Worm (Caenorhabditis elegans) whole organism, L4 larva: ENCODE results near the gene W06A7.4.
A peak's percentile ranks its signal among the peaks of the same experiment; 100 is the strongest.

Experiments
- D1046.2 ChIP-seq: fragments of 200-800 bp; sonication (Bioruptor generic); IDR thresholded peaks from 2 replicates; pipeline ENCODE4 v1.3.6; 2022; ENCODE audit warnings: missing genetic modification characterization, missing compliant biosample characterization
- T26A8.4 ChIP-seq: fragments of 200-800 bp; sonication (Bioruptor generic); IDR thresholded peaks from 2 replicates; pipeline ENCODE4 v1.3.6; 2022; ENCODE audit warnings: missing genetic modification characterization, missing compliant biosample characterization
- Y5F2A.4 ChIP-seq: fragments of 200-800 bp; sonication (Bioruptor generic); optimal IDR thresholded peaks from 2 replicates; lab custom pipeline; 2018; ENCODE audit warnings: mild to moderate bottlenecking, missing genetic modification characterization, missing compliant biosample characterization
- aha-1 ChIP-seq: fragments of 150-350 bp; peaks from one replicate; lab custom pipeline; 2014; ENCODE audit warnings: missing biosample characterization, missing genetic modification characterization
- ceh-20 ChIP-seq: fragments of 200-800 bp; sonication (Bioruptor generic); IDR thresholded peaks from 2 replicates; pipeline ENCODE4 v1.3.6; 2022; ENCODE audit warnings: missing genetic modification reagents, missing genetic modification characterization, missing compliant biosample characterization
- cey-2 ChIP-seq: sonication (generic microtip); optimal IDR thresholded peaks from 3 replicates; lab custom pipeline; 2017; ENCODE audit warnings: missing genetic modification characterization, mild to moderate bottlenecking, missing compliant biosample characterization, antibody characterized with exemption, borderline replicate concordance; ENCODE audit not compliant: insufficient read depth
- ctbp-1 ChIP-seq: fragments of 200-800 bp; sonication (Bioruptor generic); IDR thresholded peaks from 2 replicates; pipeline ENCODE4 v1.3.6; 2022; ENCODE audit warnings: missing genetic modification reagents, missing genetic modification characterization, missing compliant biosample characterization
- daf-16 ChIP-seq, 3 experiments: sonication (generic microtip); optimal IDR thresholded peaks; 2 replicates each; lab custom pipeline; 2016 to 2017; ENCODE audit warnings: missing genetic modification characterization in 3 of 3, missing genetic modification reagents in 3 of 3, mild to moderate bottlenecking in 2 of 3, missing compliant biosample characterization in 2 of 3, missing biosample characterization in 1 of 3, moderate library complexity in 1 of 3
- daf-19 ChIP-seq: fragments of 200-800 bp; sonication (Bioruptor generic); conservative IDR thresholded peaks from 2 replicates; pipeline ENCODE4 v1.3.6; 2022; ENCODE audit warnings: missing genetic modification characterization, missing compliant biosample characterization
- dmd-6 ChIP-seq: fragments of 200-800 bp; sonication (Bioruptor generic); IDR thresholded peaks from 2 replicates; pipeline ENCODE4 v1.3.6; 2022; ENCODE audit warnings: missing genetic modification reagents, missing genetic modification characterization, missing compliant biosample characterization
- dmd-9 ChIP-seq: fragments of 200-800 bp; sonication (Bioruptor generic); IDR thresholded peaks from 2 replicates; pipeline ENCODE4 v1.3.6; 2022; ENCODE audit warnings: missing genetic modification reagents, missing genetic modification characterization, missing compliant biosample characterization
- dve-1 ChIP-seq: sonication (generic microtip); optimal IDR thresholded peaks from 2 replicates; lab custom pipeline; 2017; ENCODE audit warnings: antibody characterized with exemption, mild to moderate bottlenecking, missing genetic modification characterization, missing compliant biosample characterization; ENCODE audit not compliant: insufficient read depth
- egl-43 ChIP-seq: fragments of 200-800 bp; sonication (Bioruptor generic); IDR thresholded peaks from 2 replicates; pipeline ENCODE4 v1.3.6; 2022; ENCODE audit warnings: missing genetic modification reagents, missing genetic modification characterization, missing compliant biosample characterization
- gei-8 ChIP-seq: fragments of 200-800 bp; sonication (Bioruptor generic); optimal IDR thresholded peaks from 2 replicates; lab custom pipeline; 2018; ENCODE audit warnings: mild to moderate bottlenecking, missing genetic modification characterization, missing compliant biosample characterization
- hif-1 ChIP-seq, 2 experiments: sonication (generic microtip); optimal IDR thresholded peaks; 2 replicates each; lab custom pipeline; 2016 to 2017; ENCODE audit warnings: missing compliant biosample characterization in 2 of 2, missing genetic modification characterization in 2 of 2, missing genetic modification reagents in 2 of 2, missing genotype in 2 of 2, mild to moderate bottlenecking in 1 of 2
- hlh-11 ChIP-seq: fragments of 200-800 bp; sonication (Bioruptor generic); optimal IDR thresholded peaks from 2 replicates; lab custom pipeline; 2018; ENCODE audit warnings: mild to moderate bottlenecking, missing genetic modification characterization, missing compliant biosample characterization
- hlh-30 ChIP-seq: sonication (generic microtip); optimal IDR thresholded peaks from 2 replicates; lab custom pipeline; 2017; ENCODE audit warnings: antibody characterized with exemption, mild to moderate bottlenecking, missing genetic modification characterization, missing compliant biosample characterization; ENCODE audit not compliant: insufficient read depth
- lim-7 ChIP-seq: fragments of 200-800 bp; sonication (Bioruptor generic); IDR thresholded peaks from 2 replicates; pipeline ENCODE4 v1.3.6; 2022; ENCODE audit warnings: missing genetic modification characterization, missing compliant biosample characterization
- lin-1 ChIP-seq: fragments of 200-800 bp; sonication (Bioruptor generic); IDR thresholded peaks from 2 replicates; pipeline ENCODE4 v1.3.6; 2022; ENCODE audit warnings: missing genetic modification reagents, missing genetic modification characterization, missing compliant biosample characterization
- lin-13 ChIP-seq: fragments of 150-350 bp; optimal IDR thresholded peaks from 2 replicates; lab custom pipeline; 2014; ENCODE audit warnings: missing biosample characterization, missing genetic modification reagents, missing genetic modification characterization
- lin-29 ChIP-seq: fragments of 200-800 bp; sonication (Bioruptor generic); IDR thresholded peaks from 2 replicates; pipeline ENCODE4 v1.3.6; 2022; ENCODE audit warnings: missing genetic modification reagents, missing genetic modification characterization, missing compliant biosample characterization
- lin-39 ChIP-seq: fragments of 150-350 bp; optimal IDR thresholded peaks from 2 replicates; lab custom pipeline; 2014; ENCODE audit warnings: missing biosample characterization, missing genetic modification reagents, missing genetic modification characterization
- lsy-2 ChIP-seq, 2 experiments: fragments of 150-350 bp in 1 of 2; sonication (generic microtip) in 1 of 2; optimal IDR thresholded peaks; 2 replicates each; lab custom pipeline; 2014 to 2017; ENCODE audit warnings: missing biosample characterization in 2 of 2, missing genetic modification characterization in 2 of 2
- madf-9 ChIP-seq: fragments of 200-800 bp; sonication (Bioruptor generic); conservative IDR thresholded peaks from 2 replicates; pipeline ENCODE4 v1.3.6; 2022; ENCODE audit warnings: missing genetic modification reagents, missing genetic modification characterization, missing compliant biosample characterization
- mdl-1 ChIP-seq, 2 experiments: fragments of 150-350 bp in 1 of 2; sonication (generic microtip) in 1 of 2; optimal IDR thresholded peaks; 2 replicates each; lab custom pipeline; 2014 to 2017; ENCODE audit warnings: missing biosample characterization in 2 of 2, missing genetic modification characterization in 2 of 2
- mdt-29 ChIP-seq: fragments of 200-800 bp; sonication (Bioruptor generic); IDR thresholded peaks from 2 replicates; pipeline ENCODE4 v1.3.6; 2022; ENCODE audit warnings: missing genetic modification reagents, missing genetic modification characterization, missing compliant biosample characterization
- mep-1 ChIP-seq: fragments of 150-350 bp; sonication (generic microtip); optimal IDR thresholded peaks from 3 replicates; lab custom pipeline; 2014; ENCODE audit warnings: missing biosample characterization, missing genetic modification characterization
- mes-2 ChIP-seq: sonication (generic microtip); optimal IDR thresholded peaks from 2 replicates; lab custom pipeline; 2016; ENCODE audit warnings: missing genotype, mild to moderate bottlenecking, missing genetic modification characterization, missing compliant biosample characterization; ENCODE audit not compliant: poor library complexity, severe bottlenecking
- mxl-2 ChIP-seq: fragments of 200-800 bp; sonication (Bioruptor generic); conservative IDR thresholded peaks from 2 replicates; pipeline ENCODE4 v1.3.6; 2022; ENCODE audit warnings: missing genetic modification reagents, missing genetic modification characterization, missing compliant biosample characterization
- mxl-3 ChIP-seq: fragments of 200-800 bp; sonication (Bioruptor generic); optimal IDR thresholded peaks from 2 replicates; lab custom pipeline; 2018; ENCODE audit warnings: mild to moderate bottlenecking, missing genetic modification characterization, missing compliant biosample characterization
- nhr-11 ChIP-seq: fragments of 150-350 bp; optimal IDR thresholded peaks from 2 replicates; lab custom pipeline; 2014; ENCODE audit warnings: missing biosample characterization, missing genetic modification characterization
- nhr-237 ChIP-seq: sonication (generic microtip); optimal IDR thresholded peaks from 2 replicates; lab custom pipeline; 2017; ENCODE audit warnings: missing biosample characterization, missing genetic modification characterization
- nhr-25 ChIP-seq: sonication (generic microtip); optimal IDR thresholded peaks from 2 replicates; lab custom pipeline; 2017; ENCODE audit warnings: missing genetic modification characterization, mild to moderate bottlenecking, missing compliant biosample characterization, antibody characterized with exemption, moderate library complexity, borderline replicate concordance; ENCODE audit not compliant: insufficient read depth
- nhr-28 ChIP-seq: fragments of 150-350 bp; optimal IDR thresholded peaks from 2 replicates; lab custom pipeline; 2014; ENCODE audit warnings: missing biosample characterization, missing genetic modification characterization
- nhr-48 ChIP-seq: sonication (generic microtip); optimal IDR thresholded peaks from 2 replicates; lab custom pipeline; 2016; ENCODE audit warnings: mild to moderate bottlenecking, missing genetic modification characterization, missing compliant biosample characterization
- nhr-6 ChIP-seq: fragments of 150-350 bp; optimal IDR thresholded peaks from 2 replicates; lab custom pipeline; 2014; ENCODE audit warnings: missing biosample characterization, missing genetic modification characterization
- nhr-77 ChIP-seq: fragments of 150-350 bp; optimal IDR thresholded peaks from 2 replicates; lab custom pipeline; 2014; ENCODE audit warnings: missing biosample characterization, missing genetic modification characterization
- pha-4 ChIP-seq, 2 experiments: fragments of 150-350 bp in 1 of 2; fragments of 200-800 bp in 1 of 2; sonication (Bioruptor generic) in 1 of 2; IDR thresholded peaks in 1 of 2; optimal IDR thresholded peaks in 1 of 2; 2 replicates each; pipeline versions ENCODE4 v1.3.6 to Lab custom; 2014 to 2022; ENCODE audit warnings: missing genetic modification characterization in 2 of 2, missing genetic modification reagents in 2 of 2, missing biosample characterization in 1 of 2, missing compliant biosample characterization in 1 of 2
- php-3 ChIP-seq: fragments of 200-800 bp; sonication (Bioruptor generic); IDR thresholded peaks from 2 replicates; pipeline ENCODE4 v1.3.6; 2022; ENCODE audit warnings: missing genetic modification reagents, missing genetic modification characterization, missing compliant biosample characterization
- sdz-12 ChIP-seq: fragments of 200-800 bp; sonication (Bioruptor generic); optimal IDR thresholded peaks from 2 replicates; lab custom pipeline; 2018; ENCODE audit warnings: mild to moderate bottlenecking, missing genetic modification characterization, missing compliant biosample characterization
- tra-1 ChIP-seq: fragments of 200-800 bp; sonication (Bioruptor generic); IDR thresholded peaks from 2 replicates; pipeline ENCODE4 v1.3.6; 2022; ENCODE audit warnings: missing genetic modification reagents, missing genetic modification characterization, missing compliant biosample characterization
- unc-130 ChIP-seq: sonication (generic microtip); optimal IDR thresholded peaks from 2 replicates; lab custom pipeline; 2016; ENCODE audit warnings: missing genetic modification reagents, missing genetic modification characterization, missing compliant biosample characterization
- unc-62 ChIP-seq, 3 experiments: fragments of 150-350 bp in 1 of 3; sonication (generic microtip); optimal IDR thresholded peaks in 2 of 3; peaks in 1 of 3; 1 replicate in 1 of 3; 2 replicates in 2 of 3; lab custom pipeline; 2014 to 2017; ENCODE audit warnings: missing biosample characterization in 3 of 3, missing genetic modification characterization in 3 of 3, missing genetic modification reagents in 3 of 3, missing genotype in 1 of 3

W06A7.4 gene

DNA sequence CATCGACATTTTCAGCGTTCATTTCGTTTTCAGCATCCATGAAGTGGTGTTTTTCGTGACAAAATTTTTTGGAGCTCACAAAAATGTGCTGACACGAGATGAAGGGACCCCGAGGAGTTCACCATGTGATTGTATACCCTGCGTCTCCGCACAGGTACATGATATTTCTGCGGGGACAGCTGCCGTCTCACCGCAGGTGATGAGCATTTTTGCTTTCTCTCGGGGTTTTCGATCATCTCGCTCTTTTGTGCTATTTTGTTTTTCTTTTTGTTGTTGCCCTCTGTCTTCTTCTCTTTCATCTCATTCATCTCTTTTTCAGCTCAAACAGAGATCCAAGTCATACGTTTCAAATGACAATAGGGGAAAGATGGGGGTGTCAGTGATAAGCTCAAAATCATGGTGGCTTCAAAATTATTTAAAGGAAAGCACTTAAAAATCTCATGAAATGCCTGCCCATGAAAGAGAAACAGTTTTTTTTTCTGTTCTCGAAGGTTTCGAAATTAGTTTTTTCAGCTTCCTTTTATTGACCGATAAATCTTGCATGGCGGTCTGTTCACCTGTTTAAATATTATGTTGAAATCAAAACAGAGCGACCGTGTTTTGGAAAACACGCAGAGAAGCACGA is 23.2 kb downstream of the W06A7.4 start, which contains the start of gene ret-1 (continued):
- TF ChIP-seq unc-130 (GFP tag; lab: Kevin White, UChicago) (no peak), daf-19 (no peak), sdz-12 (peak; percentile 55), Y5F2A.4 (GFP tag; lab: Kevin White, UChicago) (no peak)

- TF ChIP-seq tra-1 (GFP tag; lab: Robert Waterston, UW) (peak; percentile 90), daf-16 (GFP tag; optimal IDR thresholded peaks at IDR 0.05; lab: Kevin White, UChicago) (peak in 1 of 2 experiments; percentile 52), daf-16 (tag; optimal IDR thresholded peaks at IDR 0.05; lab: Kevin White, UChicago) (peak; percentile 93), nhr-11 (peak; percentile 73), nhr-77 (peak; percentile 53), mep-1 (tag; lab: Kevin White, UChicago) (peak; percentile 75), lin-29 (GFP tag; lab: Robert Waterston, UW) (no peak), T26A8.4 (peak; percentile 53), aha-1 (tag; lab: Kevin White, UChicago) (peak; percentile 75), mes-2 (peak; percentile 44), ceh-20 (GFP tag; lab: Robert Waterston, UW) (peak; percentile 96), nhr-25 (no peak), lim-7 (GFP tag; lab: Robert Waterston, UW) (no peak), mxl-3 (GFP tag; lab: Kevin White, UChicago) (peak; percentile 84), pha-4 (GFP tag; IDR thresholded peaks at IDR 0.05; lab: Robert Waterston, UW) (0 out of 2 replicates have a peak, but pooled peaks have one; percentile 8), pha-4 (tag; optimal IDR thresholded peaks at IDR 0.05; lab: Kevin White, UChicago) (peak; percentile 53), nhr-48 (tag; lab: Kevin White, UChicago) (peak; percentile 67), gei-8 (GFP tag; lab: Kevin White, UChicago) (peak; percentile 43), dmd-9 (GFP tag; lab: Robert Waterston, UW) (no peak), lin-39 (tag; lab: Kevin White, UChicago) (no peak), egl-43 (GFP tag; lab: Robert Waterston, UW) (no peak), ctbp-1 (GFP tag; lab: Robert Waterston, UW) (peak; percentile 35; the same call in 1 of the 2 replicates), dve-1 (tag; lab: Kevin White, UChicago) (peak; percentile 95), nhr-237 (tag; lab: Kevin White, UChicago) (no peak), dmd-6 (GFP tag; lab: Robert Waterston, UW) (peak; percentile 84), hlh-11 (tag; lab: Kevin White, UChicago) (peak; percentile 96), nhr-6 (tag; lab: Kevin White, UChicago) (peak; percentile 38), cey-2 (tag; lab: Kevin White, UChicago) (peak; percentile 85), nhr-28 (tag; lab: Kevin White, UChicago) (peak; percentile 75), lin-13 (GFP tag; lab: Kevin White, UChicago) (peak; percentile 75), madf-9 (0 out of 2 replicates have a peak, but pooled peaks have one; percentile 8), lsy-2 (tag; optimal IDR thresholded peaks at IDR 0.05; lab: Kevin White, UChicago) (peak in 1 of 2 experiments; percentile 67), D1046.2 (GFP tag; lab: Robert Waterston, UW) (no peak), php-3 (GFP tag; lab: Robert Waterston, UW) (peak; percentile 90), hif-1 (tag; optimal IDR thresholded peaks at IDR 0.05; lab: Kevin White, UChicago) (peak in 1 of 2 experiments; percentile 60), unc-62 (GFP tag; optimal IDR thresholded peaks at IDR 0.05 in 1 of 2; lab: Kevin White, UChicago) (peak in 1 of 2 experiments; percentile 99), unc-62 (tag; optimal IDR thresholded peaks at IDR 0.05; lab: Kevin White, UChicago) (peak; percentile 4), mdt-29 (GFP tag; lab: Robert Waterston, UW) (peak; percentile 87), mxl-2 (GFP tag; lab: Robert Waterston, UW) (0 out of 2 replicates have a peak, but pooled peaks have one; percentile 43), mdl-1 (tag; optimal IDR thresholded peaks at IDR 0.05; lab: Kevin White, UChicago) (peak; percentile 67 to 96), hlh-30 (tag; lab: Kevin White, UChicago) (peak; percentile 98), lin-1 (peak; percentile 67; the same call in 1 of the 2 replicates)
These were observed 24.4 kb downstream of the W06A7.4 start for ce11 chrV:14848510-14849206.
